Worm (Caenorhabditis elegans): ENCODE measurements around the gene pfd-5.

The pfd-5 gene

ce11 chrIII:7179538-7180301 is 19.0 kb downstream of the pfd-5 start, which contains the start of the genes rps-14 and rpl-36:
Gene rps-14 (minus strand): TSS chrIII:7179588.
Gene rpl-36 (plus strand): TSS chrIII:7180251.
- TF ChIP-seq nhr-76 (tag; optimal IDR thresholded peaks at IDR 0.05) (no peak), T20F7.1 (GFP tag; optimal IDR thresholded peaks at IDR 0.05) (peak; percentile 90), dve-1 (tag; optimal IDR thresholded peaks at IDR 0.05; ENCODE audit: insufficient read depth) (peak; percentile 95), zfp-3 (GFP tag; conservative IDR thresholded peaks at IDR 0.05) (peak; percentile 84), madf-9 (GFP tag; conservative IDR thresholded peaks at IDR 0.05) (no peak), php-3 (GFP tag; IDR thresholded peaks at IDR 0.05) (no peak), dmd-6 (GFP tag; IDR thresholded peaks at IDR 0.05) (peak; percentile 71), nhr-102 (tag; optimal IDR thresholded peaks at IDR 0.05) (peak; percentile 75), F37D6.2 (tag; optimal IDR thresholded peaks at IDR 0.05) (peak; percentile 57), F10B5.3 (tag; optimal IDR thresholded peaks at IDR 0.05) (no peak), mxl-2 (GFP tag; conservative IDR thresholded peaks at IDR 0.05) (no peak), aha-1 (tag) (peak; percentile 98), nhr-48 (tag; optimal IDR thresholded peaks at IDR 0.05) (peak; percentile 35), ctbp-1 (GFP tag; IDR thresholded peaks at IDR 0.05) (no peak), hlh-30 (tag; optimal IDR thresholded peaks at IDR 0.05; ENCODE audit: insufficient read depth) (peak; percentile 77), F26F4.8 (GFP tag; conservative IDR thresholded peaks at IDR 0.05) (no peak), tag-97 (GFP tag; IDR thresholded peaks at IDR 0.05) (no peak), hif-1 (tag; optimal IDR thresholded peaks at IDR 0.05) (peak in 1 of 2 experiments; percentile 64), set-16 (GFP tag; IDR thresholded peaks at IDR 0.05) (no peak), nhr-237 (tag; optimal IDR thresholded peaks at IDR 0.05) (no peak), duxl-1 (tag; optimal IDR thresholded peaks at IDR 0.05; ENCODE audit: poor library complexity) (peak; percentile 76), nhr-111 (GFP tag; optimal IDR thresholded peaks at IDR 0.05) (no peak), Y75B8A.6 (GFP tag; IDR thresholded peaks at IDR 0.05) (no peak), lin-13 (GFP tag; optimal IDR thresholded peaks at IDR 0.05) (peak; percentile 60), snpc-1.2 (GFP tag; IDR thresholded peaks at IDR 0.05) (0 out of 2 replicates have a peak, but pooled peaks have one; percentile 9), snpc-4 (tag; optimal IDR thresholded peaks at IDR 0.05) (peak; percentile 17), lin-39 (tag; optimal IDR thresholded peaks at IDR 0.05) (no peak), nhr-42 (GFP tag; IDR thresholded peaks at IDR 0.05) (peak; percentile 53; the same call in 1 of the 2 replicates), sdz-12 (GFP tag; optimal IDR thresholded peaks at IDR 0.05) (no peak), zag-1 (tag; optimal IDR thresholded peaks at IDR 0.05) (no peak), ceh-20 (GFP tag; IDR thresholded peaks at IDR 0.05) (peak; percentile 63; the same call in 1 of the 2 replicates), nhr-41 (GFP tag; IDR thresholded peaks at IDR 0.05) (no peak), dmd-9 (GFP tag; IDR thresholded peaks at IDR 0.05) (no peak), aly-2 (tag; optimal IDR thresholded peaks at IDR 0.05) (no peak), zfp-2 (tag; optimal IDR thresholded peaks at IDR 0.05) (peak; percentile 95), jun-1 (tag; optimal IDR thresholded peaks at IDR 0.05) (peak; percentile 21), ceh-82 (tag; optimal IDR thresholded peaks at IDR 0.05) (no peak), nhr-28 (tag; optimal IDR thresholded peaks at IDR 0.05) (peak; percentile 64), nhr-25 (tag; optimal IDR thresholded peaks at IDR 0.05; ENCODE audit: borderline replicate concordance, insufficient read depth) (peak; percentile 62), skn-1 (tag; optimal IDR thresholded peaks at IDR 0.05) (no peak), ztf-7 (tag; optimal IDR thresholded peaks at IDR 0.05) (peak; percentile 75), Y105C5A.15 (GFP tag; IDR thresholded peaks at IDR 0.05) (no peak), unc-62 (GFP tag; optimal IDR thresholded peaks at IDR 0.05 in 1 of 2) (no peak), unc-62 (tag; optimal IDR thresholded peaks at IDR 0.05) (no peak), ces-1 (GFP tag; optimal IDR thresholded peaks at IDR 0.05) (peak; percentile 12), egl-43 (GFP tag; IDR thresholded peaks at IDR 0.05) (no peak), fos-1 (tag; optimal IDR thresholded peaks at IDR 0.05) (no peak), mdt-29 (GFP tag; IDR thresholded peaks at IDR 0.05) (no peak), rbr-2 (tag; optimal IDR thresholded peaks at IDR 0.05) (peak; percentile 81), ceh-44 (GFP tag; IDR thresholded peaks at IDR 0.05) (no peak)
